Fruit fly (Drosophila melanogaster): Measurements from ENCODE around the gene CG4408.

dm6 chr3R:23331865-23332367 lies 31.5 kb downstream of the CG4408 start:
- peak; percentile 0 for TF ChIP-seq CG12768 (GFP tag; optimal IDR thresholded peaks at IDR 0.05)
- no peak for TF ChIP-seq Clk (GFP tag; optimal IDR thresholded peaks at IDR 0.05)
- no peak for TF ChIP-seq CG14711 (tag; optimal IDR thresholded peaks at IDR 0.05)
- no peak for TF ChIP-seq pad (GFP tag; optimal IDR thresholded peaks at IDR 0.05)
- no peak for TF ChIP-seq ovo (GFP tag; optimal IDR thresholded peaks at IDR 0.05)
- no peak for TF ChIP-seq bab1 (GFP tag; optimal IDR thresholded peaks at IDR 0.05)
- TF ChIP-seq cic (GFP tag; optimal IDR thresholded peaks at IDR 0.05), result peak; percentile 64
- TF ChIP-seq CG11617 (GFP tag; optimal IDR thresholded peaks at IDR 0.05), result no peak
- TF ChIP-seq cnc (optimal IDR thresholded peaks at IDR 0.05), result no peak
- TF ChIP-seq kay (GFP tag; ENCODE audit: borderline replicate concordance), result no peak
- no peak for TF ChIP-seq CG1620 (GFP tag; optimal IDR thresholded peaks at IDR 0.05)
- TF ChIP-seq CG7045 (GFP tag; optimal IDR thresholded peaks at IDR 0.05), result no peak
- TF ChIP-seq Crg-1 (GFP tag; optimal IDR thresholded peaks at IDR 0.05), result no peak

Measured in whole organism, adult.